Fruit fly (Drosophila melanogaster) whole organism: Measurements from ENCODE around the gene CG31097.

Experiments
- CG8478 ChIP-seq: fragments of >200 bp; optimal IDR thresholded peaks from 2 replicates; lab custom pipeline; 2018; ENCODE audit warnings: inconsistent platforms
- Dll ChIP-seq: fragments of >200 bp; optimal IDR thresholded peaks from 2 replicates; lab custom pipeline; 2017
- EcR ChIP-seq, 2 experiments: fragments of >200 bp; optimal IDR thresholded peaks; 2 replicates each; lab custom pipeline; 2017; ENCODE audit warnings: missing biosample characterization in 2 of 2, missing genetic modification characterization in 2 of 2, missing genetic modification reagents in 2 of 2
- pan ChIP-seq: fragments of >200 bp; optimal IDR thresholded peaks from 2 replicates; lab custom pipeline; 2017
- psq ChIP-seq: fragments of >200 bp; optimal IDR thresholded peaks from 2 replicates; lab custom pipeline; 2017
- usp ChIP-seq: fragments of >200 bp; optimal IDR thresholded peaks from 2 replicates; lab custom pipeline; 2017; ENCODE audit warnings: missing biosample characterization, missing genetic modification characterization, mixed read lengths

CG31097 gene

DNA sequence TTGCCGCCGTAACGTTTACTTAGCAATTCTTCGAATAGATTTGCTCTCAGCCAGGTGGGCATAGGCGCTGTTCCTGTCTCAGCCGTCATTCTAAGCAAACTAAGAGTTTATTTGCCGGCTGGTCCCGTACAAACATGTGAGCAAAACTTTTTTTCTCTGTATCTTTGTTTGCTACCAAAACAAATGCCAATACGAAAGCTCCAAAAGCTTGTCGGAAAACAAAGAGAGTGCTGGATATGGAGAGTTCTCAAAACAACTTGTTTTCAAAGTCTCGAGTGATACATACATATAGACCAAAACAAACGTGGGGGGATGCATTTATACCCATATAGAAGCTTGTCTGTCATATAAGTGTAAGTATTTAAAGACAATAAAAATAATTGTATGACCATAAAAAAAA, 18.4 kb upstream of the CG31097 start, which contains the start of gene CG10559:
CG10559 (minus strand) TSS at position 101 of the 400 bp plus-strand sequence.
- TF ChIP-seq usp (GFP tag; lab: Kevin White, UChicago) (no peak), pan (no peak), psq (lab: Kevin White, UChicago) (no peak), CG8478 (no peak), Dll (lab: Kevin White, UChicago) (no peak), EcR (GFP tag; optimal IDR thresholded peaks at IDR 0.05; lab: Kevin White, UChicago) (no peak)

DNA sequence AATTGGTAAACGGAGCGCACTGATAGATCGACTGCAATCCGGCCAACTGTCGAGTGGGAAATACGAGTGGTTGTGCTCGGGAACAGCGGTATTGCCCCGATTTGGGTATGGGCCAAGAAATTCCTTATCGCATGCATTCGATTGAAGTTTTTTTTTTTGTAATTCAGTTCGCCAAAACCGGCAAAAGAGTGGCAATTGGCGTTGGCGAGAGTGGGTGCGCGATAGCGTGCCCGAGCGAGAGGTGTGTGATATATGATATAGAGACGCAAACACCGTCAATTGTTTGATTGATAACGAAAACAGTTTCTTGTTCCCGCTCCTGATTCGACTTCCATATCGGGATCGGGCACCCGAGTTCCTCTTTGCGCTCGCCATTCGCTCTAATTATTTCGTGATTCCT, 16.2 kb upstream of the CG31097 start, which contains the start of gene CG31087:
CG31087 (minus strand) TSS at position 63 of the 400 bp plus-strand sequence.
- TF ChIP-seq EcR (GFP tag; optimal IDR thresholded peaks at IDR 0.05; lab: Kevin White, UChicago): no peak
- no peak for TF ChIP-seq CG8478
- TF ChIP-seq psq (lab: Kevin White, UChicago): no peak
- no peak for TF ChIP-seq Dll (lab: Kevin White, UChicago)
- no peak for TF ChIP-seq pan
- TF ChIP-seq usp (GFP tag; lab: Kevin White, UChicago): no peak

DNA sequence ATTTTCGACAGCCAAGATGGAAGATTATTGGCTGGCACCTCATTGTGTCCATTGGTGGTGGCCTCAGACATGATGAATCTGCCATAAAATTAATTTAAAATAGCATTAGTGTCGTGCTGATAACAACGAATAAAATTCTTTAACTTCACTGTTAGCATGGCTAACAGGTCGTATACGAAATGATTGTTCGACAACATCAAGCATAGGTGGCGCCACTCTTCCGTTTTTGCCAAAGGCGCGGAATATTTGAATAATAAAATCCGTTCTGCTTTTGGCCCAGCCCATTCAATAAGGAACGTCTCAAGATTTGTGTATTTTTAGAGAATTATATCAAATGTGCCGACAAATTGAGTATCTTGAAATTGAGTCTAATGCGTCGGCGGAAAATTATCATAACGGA, 15.0 kb upstream of the CG31097 start:
- TF ChIP-seq pan: no peak
- TF ChIP-seq usp (GFP tag; lab: Kevin White, UChicago): no peak
- no peak for TF ChIP-seq EcR (GFP tag; optimal IDR thresholded peaks at IDR 0.05; lab: Kevin White, UChicago)
- TF ChIP-seq psq (lab: Kevin White, UChicago): no peak
- TF ChIP-seq Dll (lab: Kevin White, UChicago): no peak
- TF ChIP-seq CG8478: no peak

DNA sequence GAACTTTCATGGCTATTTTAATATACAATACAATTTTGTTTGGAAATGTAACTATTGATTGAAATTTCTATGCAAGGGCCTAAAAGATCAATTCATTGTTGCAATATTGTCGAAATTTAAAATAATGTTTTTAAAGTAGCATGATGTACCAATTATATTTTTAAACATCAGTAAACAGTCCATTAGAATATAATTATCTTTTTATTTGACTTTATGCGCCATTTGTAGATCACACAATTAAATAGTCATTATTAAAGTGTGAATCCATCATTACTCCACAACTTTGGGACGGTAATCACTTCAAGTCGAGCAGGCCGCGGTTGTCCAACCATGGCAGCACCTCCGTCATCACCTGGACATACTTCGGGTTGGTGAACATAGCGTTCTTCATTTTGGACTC, 13.3 kb upstream of the CG31097 start, which contains the start of gene CG31099:
CG31099 (minus strand) TSS at position 101 of the 400 bp plus-strand sequence.
- no peak for TF ChIP-seq CG8478
- no peak for TF ChIP-seq EcR (GFP tag; optimal IDR thresholded peaks at IDR 0.05; lab: Kevin White, UChicago)
- TF ChIP-seq Dll (lab: Kevin White, UChicago): no peak
- TF ChIP-seq psq (lab: Kevin White, UChicago): no peak
- TF ChIP-seq usp (GFP tag; lab: Kevin White, UChicago): no peak
- TF ChIP-seq pan: no peak

DNA sequence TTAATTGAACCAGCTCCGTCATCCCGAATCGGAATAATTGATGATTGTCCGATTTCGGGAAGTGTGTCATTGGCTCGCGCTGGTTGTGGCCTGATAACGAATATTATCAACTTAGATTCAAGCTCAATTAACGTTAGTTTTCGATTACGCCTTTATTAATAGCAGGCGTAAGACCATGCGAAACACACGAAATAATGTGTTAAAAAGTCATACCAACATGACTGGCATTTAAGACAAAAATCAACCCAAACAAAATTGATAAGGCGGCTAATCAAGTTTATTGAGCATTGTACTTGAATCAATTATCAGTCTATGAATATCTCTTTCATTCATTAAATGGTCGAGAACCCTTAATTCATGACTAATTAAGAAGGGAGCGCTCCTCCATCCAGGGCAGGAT, 11.6 kb upstream of the CG31097 start:
- TF ChIP-seq usp (GFP tag; lab: Kevin White, UChicago): no peak
- no peak for TF ChIP-seq CG8478
- no peak for TF ChIP-seq pan
- TF ChIP-seq EcR (GFP tag; optimal IDR thresholded peaks at IDR 0.05; lab: Kevin White, UChicago): no peak

DNA sequence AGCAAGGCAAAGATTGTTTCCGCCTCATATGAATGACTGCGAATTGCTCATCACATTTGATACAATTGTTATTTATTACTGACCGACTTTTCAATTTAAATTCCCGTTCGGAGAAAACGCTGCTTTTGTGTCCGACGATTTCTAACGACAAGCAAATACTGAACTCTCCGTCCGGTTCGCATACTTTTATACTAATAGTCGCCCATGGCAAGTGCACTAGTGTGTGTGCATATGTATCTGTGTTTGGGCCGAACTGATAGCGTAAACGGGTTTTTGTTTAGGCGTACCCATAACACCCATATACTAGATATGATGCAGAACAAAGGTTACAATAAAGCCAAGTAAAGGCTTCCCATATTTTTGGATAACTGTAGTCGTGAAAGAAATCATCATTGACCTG, 10.7 kb upstream of the CG31097 start, which contains the start of gene CG10550:
CG10550 (minus strand) TSS at position 164 of the 400 bp plus-strand sequence.
- TF ChIP-seq psq (lab: Kevin White, UChicago): no peak
- no peak for TF ChIP-seq usp (GFP tag; lab: Kevin White, UChicago)
- TF ChIP-seq Dll (lab: Kevin White, UChicago): no peak
- TF ChIP-seq pan: no peak
- no peak for TF ChIP-seq CG8478
- no peak for TF ChIP-seq EcR (GFP tag; optimal IDR thresholded peaks at IDR 0.05; lab: Kevin White, UChicago)

DNA sequence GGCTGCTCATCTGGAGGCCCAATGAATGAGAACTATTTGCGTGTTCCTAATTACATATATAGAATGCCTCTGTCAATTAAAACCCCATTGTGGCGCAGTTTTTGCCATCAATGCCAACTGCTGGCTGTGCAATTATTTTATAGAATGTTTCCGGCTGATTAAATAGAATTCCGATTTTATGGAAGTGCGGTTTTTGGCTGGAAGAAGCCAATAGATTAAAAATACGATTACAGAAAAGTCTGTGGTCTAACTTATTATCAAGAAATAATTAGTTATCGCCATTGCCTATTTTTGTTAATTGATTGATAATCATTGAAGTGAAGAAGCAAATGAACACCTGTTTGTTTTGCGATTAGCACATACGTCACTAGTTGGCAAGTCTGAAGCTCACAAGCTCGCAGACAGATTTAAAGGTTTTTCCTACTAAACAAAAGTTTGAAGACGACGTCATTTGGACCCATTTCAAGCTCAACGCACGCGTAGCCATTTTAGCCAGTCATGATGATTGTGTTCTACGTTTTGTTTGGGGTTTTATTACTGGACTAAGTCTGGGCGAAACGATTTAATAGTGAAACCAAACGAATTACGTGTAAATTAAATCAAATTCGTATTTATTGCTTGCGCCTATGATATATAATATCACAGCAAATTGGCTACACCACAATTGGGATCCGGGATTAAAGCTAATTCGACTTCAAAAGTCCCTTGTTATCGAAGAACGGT, 8.4 kb upstream of the CG31097 start:
- TF ChIP-seq psq (lab: Kevin White, UChicago) (no peak), EcR (GFP tag; optimal IDR thresholded peaks at IDR 0.05; lab: Kevin White, UChicago) (no peak), usp (GFP tag; lab: Kevin White, UChicago) (no peak), pan (no peak), CG8478 (no peak), Dll (lab: Kevin White, UChicago) (no peak)

DNA sequence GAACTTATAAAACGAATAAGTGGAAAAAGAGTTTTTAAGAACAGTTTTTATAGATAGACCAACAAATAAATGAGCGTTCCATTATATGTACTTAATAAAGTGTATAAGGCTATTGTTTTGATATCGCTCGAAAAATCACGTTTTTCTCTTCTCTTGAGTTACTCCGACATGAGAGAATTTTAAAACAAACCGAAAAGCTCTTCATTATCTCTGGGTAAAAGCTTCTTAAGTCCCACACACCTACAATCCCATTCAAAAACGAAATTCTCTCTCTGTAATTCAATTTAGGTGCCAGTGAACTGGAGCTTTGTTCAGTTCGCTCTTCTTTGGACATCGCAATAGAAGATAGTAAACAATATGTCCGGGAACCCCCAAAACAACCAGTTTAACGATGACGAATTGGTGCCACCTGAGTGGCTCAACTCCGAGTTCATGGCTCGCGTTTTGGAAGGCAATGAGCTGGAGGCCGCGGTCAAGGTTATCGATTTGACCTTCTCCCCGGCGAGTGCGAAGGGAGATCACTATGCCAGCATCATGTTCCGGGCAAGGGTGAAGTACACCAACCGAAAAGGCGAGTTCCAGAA, 6.4 kb upstream of the CG31097 start, which contains the start of gene CG31436:
CG31436 (plus strand) TSS at position 281 of the 584 bp plus-strand sequence.
- TF ChIP-seq psq (lab: Kevin White, UChicago) (no peak), EcR (GFP tag; optimal IDR thresholded peaks at IDR 0.05; lab: Kevin White, UChicago) (no peak), pan (no peak), CG8478 (no peak), usp (GFP tag; lab: Kevin White, UChicago) (no peak), Dll (lab: Kevin White, UChicago) (no peak)

DNA sequence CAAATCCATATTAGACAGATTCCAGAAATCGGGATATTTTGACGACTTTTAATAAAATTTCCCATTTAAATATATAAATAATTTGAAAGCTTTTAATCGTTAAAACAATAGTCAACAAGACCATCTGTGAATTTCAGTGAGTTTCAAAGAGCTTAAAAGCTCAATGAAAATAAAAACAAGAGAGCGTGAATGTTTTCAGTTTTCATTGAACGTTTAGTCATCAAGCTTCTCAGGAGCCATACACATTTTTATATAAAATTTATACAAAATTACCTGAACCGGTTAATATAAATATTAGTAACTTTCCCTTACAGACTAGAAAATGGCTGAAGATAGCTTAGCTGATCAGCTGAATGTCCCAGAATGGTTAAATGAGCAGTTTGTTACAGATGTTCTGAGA, 4.7 kb upstream of the CG31097 start, which contains the start of gene CG31370:
CG31370 (plus strand) TSS at position 226 of the 400 bp plus-strand sequence.
- TF ChIP-seq Dll (lab: Kevin White, UChicago): no peak
- TF ChIP-seq CG8478: no peak
- no peak for TF ChIP-seq pan
- no peak for TF ChIP-seq psq (lab: Kevin White, UChicago)
- TF ChIP-seq EcR (GFP tag; optimal IDR thresholded peaks at IDR 0.05; lab: Kevin White, UChicago): no peak
- TF ChIP-seq usp (GFP tag; lab: Kevin White, UChicago): no peak

DNA sequence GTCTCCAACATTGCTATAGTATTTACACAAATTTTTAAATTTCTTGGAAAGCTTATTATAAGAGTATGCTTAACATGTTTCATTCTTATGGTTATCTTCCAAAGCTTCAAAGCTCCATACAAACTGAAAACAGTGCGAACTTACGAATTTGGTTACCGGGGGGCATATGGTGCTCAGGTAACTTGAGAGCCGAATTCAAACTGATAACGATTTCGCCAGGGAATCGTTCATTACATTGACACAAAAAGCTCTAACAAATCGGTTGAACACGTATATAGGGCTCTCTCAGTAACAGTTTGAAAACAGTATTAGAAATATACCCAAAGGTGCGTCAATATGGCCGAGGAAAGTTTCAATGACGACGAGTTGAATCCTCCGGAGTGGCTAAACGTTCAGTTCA, 3.0 kb upstream of the CG31097 start, which contains the start of gene CG13659:
CG13659 (plus strand) TSS at position 317 of the 400 bp plus-strand sequence.
- TF ChIP-seq usp (GFP tag; lab: Kevin White, UChicago): no peak
- no peak for TF ChIP-seq Dll (lab: Kevin White, UChicago)

DNA sequence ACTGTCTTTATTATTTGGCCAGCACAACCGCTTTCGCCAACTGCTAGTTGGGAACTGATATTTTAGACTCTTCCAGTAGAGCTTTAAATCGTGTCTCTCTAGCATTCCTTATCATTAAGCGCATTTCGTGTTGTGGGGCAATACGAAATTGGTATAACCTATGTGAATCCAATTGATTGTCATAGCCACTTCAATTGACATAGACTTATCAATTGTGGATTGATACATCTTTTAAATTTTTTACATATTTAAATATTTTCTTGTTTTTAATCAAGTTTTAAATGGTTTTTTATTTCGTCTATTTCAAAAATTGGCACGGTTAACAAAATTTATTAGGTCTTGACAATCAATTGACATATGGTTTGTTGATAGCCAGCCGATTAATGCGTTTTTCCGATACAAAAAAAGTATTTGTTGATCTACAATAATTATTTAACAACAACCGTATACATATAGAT, 2.0 kb upstream of the CG31097 start, which contains the start of gene CG31288:
CG31288 (minus strand) TSS at position 51 of the 458 bp plus-strand sequence.
- TF ChIP-seq CG8478 (no peak), usp (GFP tag; lab: Kevin White, UChicago) (no peak), psq (lab: Kevin White, UChicago) (no peak), pan (no peak), Dll (lab: Kevin White, UChicago) (no peak), EcR (GFP tag; optimal IDR thresholded peaks at IDR 0.05; lab: Kevin White, UChicago) (no peak)
